Fruit fly (Drosophila melanogaster) whole organism, embryonic: ENCODE results near the gene MED27.
A peak's percentile ranks its signal among the peaks of the same experiment; 100 is the strongest.

Source experiments
- Aef1 ChIP-seq: fragments of 200-800 bp; sonication (Bioruptor generic); IDR thresholded peaks from 3 replicates; pipeline ENCODE4 v1.3.6; 2022; ENCODE audit warnings: missing biosample characterization, missing genetic modification characterization
- CG10979 ChIP-seq: fragments of 200-800 bp; sonication (Bioruptor generic); optimal IDR thresholded peaks from 2 replicates; lab custom pipeline; 2018; ENCODE audit warnings: missing biosample characterization, mild to moderate bottlenecking, missing genetic modification characterization, moderate library complexity
- CG12104 ChIP-seq: fragments of 200-800 bp; sonication (Bioruptor generic); optimal IDR thresholded peaks from 3 replicates; lab custom pipeline; 2016; ENCODE audit warnings: missing biosample characterization, missing genetic modification characterization
- CG1529 ChIP-seq: fragments of 200-800 bp; sonication (Bioruptor generic); optimal IDR thresholded peaks from 3 replicates; lab custom pipeline; 2018; ENCODE audit warnings: missing biosample characterization, missing genetic modification characterization
- CG1647 ChIP-seq: fragments of 200-800 bp; sonication (Bioruptor generic); optimal IDR thresholded peaks from 3 replicates; lab custom pipeline; 2016; ENCODE audit warnings: missing biosample characterization, missing genetic modification characterization
- CG16863 ChIP-seq: fragments of 200-800 bp; sonication (Bioruptor generic); optimal IDR thresholded peaks from 3 replicates; lab custom pipeline; 2016; ENCODE audit warnings: missing biosample characterization, missing genetic modification characterization
- CG17359 ChIP-seq: fragments of 200-800 bp; sonication (Bioruptor generic); optimal IDR thresholded peaks from 3 replicates; lab custom pipeline; 2018; ENCODE audit warnings: missing biosample characterization, mild to moderate bottlenecking, missing genetic modification characterization, moderate library complexity
- CG1832 ChIP-seq: fragments of 200-800 bp; sonication (Bioruptor generic); optimal IDR thresholded peaks from 2 replicates; lab custom pipeline; 2017; ENCODE audit warnings: missing biosample characterization, mild to moderate bottlenecking, missing genetic modification characterization, inconsistent platforms
- CG2199 ChIP-seq: fragments of 200-800 bp; sonication (Bioruptor generic); IDR thresholded peaks from 3 replicates; pipeline ENCODE4 v1.3.6; 2022; ENCODE audit warnings: missing biosample characterization, missing genetic modification characterization
- CG2875 ChIP-seq: fragments of 200-800 bp; sonication (Bioruptor generic); optimal IDR thresholded peaks from 2 replicates; lab custom pipeline; 2017; ENCODE audit warnings: missing biosample characterization, mild to moderate bottlenecking, missing genetic modification characterization, missing genetic modification reagents
- CG32532 ChIP-seq: fragments of 200-800 bp; sonication (Bioruptor generic); IDR thresholded peaks from 2 replicates; pipeline ENCODE4 v1.3.6; 2022; ENCODE audit warnings: missing biosample characterization, missing genetic modification characterization
- CG34224 ChIP-seq: fragments of 200-800 bp; sonication (Bioruptor generic); IDR thresholded peaks from 3 replicates; pipeline ENCODE4 v1.3.6; 2022; ENCODE audit warnings: missing biosample characterization, missing genetic modification characterization; ENCODE audit not compliant: partially characterized antibody
- CG42726 ChIP-seq: fragments of 200-800 bp; sonication (Bioruptor generic); IDR thresholded peaks from 2 replicates; pipeline ENCODE4 v1.3.6; 2022; ENCODE audit warnings: missing biosample characterization, missing genetic modification characterization; ENCODE audit not compliant: partially characterized antibody
- CG4360 ChIP-seq: fragments of 200-800 bp; sonication (Bioruptor generic); IDR thresholded peaks from 2 replicates; pipeline ENCODE4 v1.3.6; 2022; ENCODE audit warnings: missing biosample characterization, missing genetic modification characterization
- CG4730 ChIP-seq: fragments of 200-800 bp; sonication (Bioruptor generic); IDR thresholded peaks from 2 replicates; pipeline ENCODE4 v1.3.6; 2022; ENCODE audit warnings: missing biosample characterization, missing genetic modification characterization
- CG7372 ChIP-seq: fragments of 200-800 bp; sonication (Bioruptor generic); IDR thresholded peaks from 2 replicates; pipeline ENCODE4 v1.3.6; 2022; ENCODE audit warnings: missing biosample characterization, missing genetic modification characterization
- CG7839 ChIP-seq: fragments of 200-800 bp; sonication (Bioruptor generic); optimal IDR thresholded peaks from 3 replicates; lab custom pipeline; 2018; ENCODE audit warnings: missing biosample characterization, mild to moderate bottlenecking, missing genetic modification characterization, moderate library complexity
- CG8290 ChIP-seq, 3 experiments: fragments of 200-800 bp; sonication (Bioruptor generic); optimal IDR thresholded peaks; 2 replicates each; lab custom pipeline; 2016 to 2019; ENCODE audit warnings: missing biosample characterization in 3 of 3, missing genetic modification characterization in 3 of 3, mild to moderate bottlenecking in 2 of 3, moderate library complexity in 1 of 3
- CG8359 ChIP-seq: fragments of 200-800 bp; sonication (Bioruptor generic); optimal IDR thresholded peaks from 2 replicates; lab custom pipeline; 2017; ENCODE audit warnings: missing biosample characterization, mild to moderate bottlenecking, missing genetic modification characterization, borderline replicate concordance
- CG8765 ChIP-seq: fragments of 200-800 bp; sonication (Bioruptor generic); IDR thresholded peaks from 2 replicates; pipeline ENCODE4 v1.3.6; 2022; ENCODE audit warnings: missing biosample characterization, missing genetic modification characterization
- CG9609 ChIP-seq: fragments of 200-800 bp; sonication (Bioruptor generic); optimal IDR thresholded peaks from 3 replicates; lab custom pipeline; 2016; ENCODE audit warnings: missing biosample characterization, missing genetic modification characterization
- D19B ChIP-seq: fragments of 200-800 bp; sonication (Bioruptor generic); optimal IDR thresholded peaks from 2 replicates; lab custom pipeline; 2017; ENCODE audit warnings: missing biosample characterization, mild to moderate bottlenecking, missing genetic modification characterization
- Dll ChIP-seq: fragments of 200-800 bp; sonication (Bioruptor generic); IDR thresholded peaks from 4 replicates; pipeline ENCODE4 v1.3.6; 2022; ENCODE audit warnings: missing biosample characterization, missing genetic modification characterization; ENCODE audit not compliant: partially characterized antibody
- Dref ChIP-seq: fragments of 200-800 bp; sonication (Bioruptor generic); IDR thresholded peaks from 2 replicates; pipeline ENCODE4 v1.3.6; 2022; ENCODE audit warnings: missing biosample characterization, missing genetic modification characterization
- Drgx ChIP-seq: fragments of 200-800 bp; sonication (Bioruptor generic); IDR thresholded peaks from 2 replicates; pipeline ENCODE4 v1.3.6; 2022; ENCODE audit warnings: missing biosample characterization, missing genetic modification characterization
- H2.0 ChIP-seq: fragments of 200-800 bp; sonication (Bioruptor generic); IDR thresholded peaks from 2 replicates; pipeline ENCODE4 v1.3.6; 2022; ENCODE audit warnings: missing biosample characterization, missing genetic modification characterization
- HLH3B ChIP-seq: fragments of 200-800 bp; sonication (Bioruptor generic); IDR thresholded peaks from 2 replicates; pipeline ENCODE4 v1.3.6; 2022; ENCODE audit warnings: missing biosample characterization, missing genetic modification characterization
- HmgD ChIP-seq: fragments of 200-800 bp; sonication (Bioruptor generic); optimal IDR thresholded peaks from 3 replicates; lab custom pipeline; 2016; ENCODE audit warnings: missing biosample characterization, missing genetic modification characterization
- Hmr ChIP-seq: fragments of 200-800 bp; sonication (Bioruptor generic); optimal IDR thresholded peaks from 3 replicates; lab custom pipeline; 2017; ENCODE audit warnings: mild to moderate bottlenecking, missing biosample characterization, missing genetic modification reagents, missing genetic modification characterization
- Med ChIP-seq: fragments of 200-800 bp; sonication (Bioruptor generic); peaks from one replicate; lab custom pipeline; 2016; ENCODE audit warnings: missing biosample characterization, missing genetic modification characterization, mild to moderate bottlenecking, inconsistent platforms, moderate library complexity
- Nf-YA ChIP-seq: fragments of 200-800 bp; sonication (Bioruptor generic); IDR thresholded peaks from 2 replicates; pipeline ENCODE4 v1.3.6; 2022; ENCODE audit warnings: missing biosample characterization, missing genetic modification characterization
- ara ChIP-seq: fragments of 200-800 bp; sonication (Bioruptor generic); IDR thresholded peaks from 2 replicates; pipeline ENCODE4 v1.3.6; 2022; ENCODE audit warnings: missing biosample characterization, missing genetic modification characterization
- bcd ChIP-seq: fragments of 200-800 bp; sonication (Bioruptor generic); optimal IDR thresholded peaks from 2 replicates; lab custom pipeline; 2017; ENCODE audit warnings: missing biosample characterization, mild to moderate bottlenecking, missing genetic modification characterization
- br ChIP-seq: fragments of >200 bp; optimal IDR thresholded peaks from 2 replicates; lab custom pipeline; 2017
- cas ChIP-seq: fragments of 200-800 bp; sonication (Bioruptor generic); IDR thresholded peaks from 2 replicates; pipeline ENCODE4 v1.3.6; 2022; ENCODE audit warnings: missing biosample characterization, missing genetic modification characterization
- caup ChIP-seq: fragments of 200-800 bp; sonication (Bioruptor generic); optimal IDR thresholded peaks from 3 replicates; lab custom pipeline; 2017; ENCODE audit warnings: missing biosample characterization, mild to moderate bottlenecking, missing genetic modification characterization, moderate library complexity; ENCODE audit not compliant: severe bottlenecking
- chinmo ChIP-seq: fragments of 200-800 bp; sonication (Bioruptor generic); IDR thresholded peaks from 4 replicates; pipeline ENCODE4 v1.3.6; 2022; ENCODE audit warnings: missing biosample characterization, missing genetic modification characterization; ENCODE audit not compliant: partially characterized antibody
- dmrt99B ChIP-seq: fragments of 200-800 bp; sonication (Bioruptor generic); optimal IDR thresholded peaks from 2 replicates; lab custom pipeline; 2018; ENCODE audit warnings: missing biosample characterization, mild to moderate bottlenecking, missing genetic modification characterization, moderate library complexity
- exex ChIP-seq: fragments of 200-800 bp; sonication (Bioruptor generic); optimal IDR thresholded peaks from 4 replicates; lab custom pipeline; 2018; ENCODE audit warnings: missing biosample characterization, mild to moderate bottlenecking, missing genetic modification characterization, moderate library complexity
- fd96Cb ChIP-seq: fragments of 200-800 bp; sonication (Bioruptor generic); optimal IDR thresholded peaks from 2 replicates; lab custom pipeline; 2018; ENCODE audit warnings: missing biosample characterization, mild to moderate bottlenecking, missing genetic modification characterization, moderate library complexity
- gcm2 ChIP-seq: fragments of 200-800 bp; sonication (Bioruptor generic); optimal IDR thresholded peaks from 2 replicates; lab custom pipeline; 2016; ENCODE audit warnings: missing biosample characterization, missing genetic modification characterization
- gro ChIP-seq: fragments of 200-800 bp; sonication (Bioruptor generic); optimal IDR thresholded peaks from 2 replicates; lab custom pipeline; 2016; ENCODE audit warnings: missing biosample characterization, missing genetic modification characterization
- jigr1 ChIP-seq: fragments of 200-800 bp; sonication (Bioruptor generic); IDR thresholded peaks from 3 replicates; pipeline ENCODE4 v1.3.6; 2022; ENCODE audit warnings: missing biosample characterization, missing genetic modification characterization
- nau ChIP-seq: fragments of 200-800 bp; sonication (Bioruptor generic); optimal IDR thresholded peaks from 3 replicates; lab custom pipeline; 2017; ENCODE audit warnings: missing biosample characterization, mild to moderate bottlenecking, missing genetic modification characterization, missing genetic modification reagents
- nerfin-1 ChIP-seq: fragments of 200-800 bp; sonication (Bioruptor generic); optimal IDR thresholded peaks from 3 replicates; lab custom pipeline; 2019; ENCODE audit warnings: missing biosample characterization, mild to moderate bottlenecking, missing genetic modification characterization, moderate library complexity
- phol ChIP-seq: fragments of 200-800 bp; sonication (Bioruptor generic); optimal IDR thresholded peaks from 3 replicates; lab custom pipeline; 2018; ENCODE audit warnings: missing biosample characterization, mild to moderate bottlenecking, missing genetic modification characterization, moderate library complexity
- sens ChIP-seq: fragments of 200-800 bp; sonication (Bioruptor generic); peaks from one replicate; lab custom pipeline; 2016; ENCODE audit warnings: missing biosample characterization, missing genetic modification characterization
- sim ChIP-seq: fragments of 200-800 bp; sonication (Bioruptor generic); IDR thresholded peaks from 2 replicates; pipeline ENCODE4 v1.3.6; 2022; ENCODE audit warnings: missing biosample characterization, missing genetic modification characterization
- so ChIP-seq: fragments of 200-800 bp; sonication (Bioruptor generic); IDR thresholded peaks from 3 replicates; pipeline ENCODE4 v1.3.6; 2022; ENCODE audit warnings: missing biosample characterization, missing genetic modification characterization
- tap ChIP-seq: fragments of 200-800 bp; optimal IDR thresholded peaks from 3 replicates; lab custom pipeline; 2019; ENCODE audit warnings: missing biosample characterization, mild to moderate bottlenecking, missing genetic modification characterization, moderate library complexity
- wor ChIP-seq: fragments of 200-800 bp; sonication (Bioruptor generic); IDR thresholded peaks from 2 replicates; pipeline ENCODE4 v1.3.6; 2022; ENCODE audit warnings: missing biosample characterization, missing genetic modification characterization

The MED27 gene

DNA sequence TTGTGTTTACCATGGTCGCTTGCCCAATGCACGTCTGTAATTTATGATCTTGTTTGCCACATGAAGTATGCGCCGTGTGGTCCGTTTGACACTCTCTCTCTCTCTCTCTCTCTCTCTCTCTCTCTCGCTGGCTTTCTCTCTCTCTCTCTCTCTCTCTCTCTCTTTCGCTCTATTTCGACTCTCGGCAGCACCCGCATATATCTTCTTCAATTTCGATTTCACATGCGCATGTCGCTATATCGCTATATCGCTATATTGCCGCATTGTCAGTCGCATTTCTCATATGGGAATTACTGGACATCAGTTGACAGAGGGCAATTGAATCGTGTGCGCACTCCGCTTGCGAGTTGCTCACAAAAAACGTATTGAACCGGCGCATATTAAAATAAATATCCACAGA is 46.2 kb downstream of the MED27 start (continued):
- TF ChIP-seq Aef1 (GFP tag; lab: Robert Waterston, UW) (no peak), CG12104 (GFP tag; lab: Kevin White, UChicago) (no peak), phol (tag; lab: Kevin White, UChicago) (no peak), CG9609 (GFP tag; lab: Kevin White, UChicago) (no peak), Nf-YA (GFP tag; lab: Robert Waterston, UW) (no peak), CG7372 (GFP tag; lab: Robert Waterston, UW) (peak; percentile 59; the same call in 1 of the 2 replicates), Med (GFP tag; lab: Kevin White, UChicago) (peak; percentile 60), Drgx (GFP tag; lab: Robert Waterston, UW) (0 out of 2 replicates have a peak, but pooled peaks have one; percentile 15), Hmr (GFP tag; lab: Kevin White, UChicago) (no peak), so (GFP tag; lab: Robert Waterston, UW) (peak; percentile 59; the same call in 1 of the 3 replicates), nerfin-1 (tag; lab: Kevin White, UChicago) (no peak), CG16863 (GFP tag; lab: Kevin White, UChicago) (no peak), exex (tag; lab: Kevin White, UChicago) (no peak), CG8765 (GFP tag; lab: Robert Waterston, UW) (no peak), tap (peak; percentile 11), HLH3B (GFP tag; lab: Robert Waterston, UW) (no peak), nau (peak; percentile 48), CG4360 (GFP tag; lab: Robert Waterston, UW) (no peak), CG8359 (GFP tag; lab: Kevin White, UChicago) (peak; percentile 28), CG42726 (GFP tag; lab: Robert Waterston, UW) (no peak), CG7839 (no peak), CG8290 (GFP tag; optimal IDR thresholded peaks at IDR 0.05; lab: Kevin White, UChicago) (no peak), CG8290 (tag; optimal IDR thresholded peaks at IDR 0.05; lab: Kevin White, UChicago) (peak in 1 of 2 experiments; percentile 0), CG2875 (no peak), CG10979 (tag; lab: Kevin White, UChicago) (peak; percentile 4), br (lab: Kevin White, UChicago) (no peak), wor (GFP tag; lab: Robert Waterston, UW) (no peak), CG32532 (GFP tag; lab: Robert Waterston, UW) (peak; percentile 36; the same call in 1 of the 2 replicates), sim (GFP tag; lab: Robert Waterston, UW) (no peak), sens (GFP tag; lab: Kevin White, UChicago) (peak; percentile 61), cas (GFP tag; lab: Robert Waterston, UW) (0 out of 2 replicates have a peak, but pooled peaks have one; percentile 32), CG34224 (GFP tag; lab: Robert Waterston, UW) (0 out of 3 replicates have a peak, but pooled peaks have one; percentile 29), gro (GFP tag; lab: Kevin White, UChicago) (no peak), CG17359 (tag; lab: Kevin White, UChicago) (no peak), Dref (GFP tag; lab: Robert Waterston, UW) (no peak), dmrt99B (tag; lab: Kevin White, UChicago) (no peak), fd96Cb (tag; lab: Kevin White, UChicago) (no peak), H2.0 (GFP tag; lab: Robert Waterston, UW) (no peak), jigr1 (GFP tag; lab: Robert Waterston, UW) (no peak), HmgD (GFP tag; lab: Kevin White, UChicago) (no peak), CG1529 (GFP tag; lab: Kevin White, UChicago) (no peak), CG1647 (GFP tag; lab: Kevin White, UChicago) (no peak), CG2199 (peak; percentile 80; the same call in 2 of the 3 replicates), CG4730 (GFP tag; lab: Robert Waterston, UW) (no peak), chinmo (GFP tag; lab: Robert Waterston, UW) (0 out of 4 replicates have a peak, but pooled peaks have one; percentile 46), Dll (GFP tag; lab: Robert Waterston, UW) (0 out of 4 replicates have a peak, but pooled peaks have one; percentile 18), D19B (no peak), caup (no peak), bcd (GFP tag; lab: Kevin White, UChicago) (no peak), gcm2 (GFP tag; lab: Kevin White, UChicago) (no peak), ara (no peak), CG1832 (GFP tag; lab: Kevin White, UChicago) (peak; percentile 59)
